Worm (Caenorhabditis elegans): Measurements from ENCODE around the gene C17C3.24.

- TF ChIP-seq ham-2 (GFP tag; optimal IDR thresholded peaks at IDR 0.05) (no peak), nhr-12 (tag; optimal IDR thresholded peaks at IDR 0.05) (no peak), ceh-43 (GFP tag; optimal IDR thresholded peaks at IDR 0.05) (no peak), unc-62 (GFP tag; optimal IDR thresholded peaks at IDR 0.05) (no peak), lin-13 (tag; optimal IDR thresholded peaks at IDR 0.05) (no peak), ceh-83 (GFP tag; optimal IDR thresholded peaks at IDR 0.05) (no peak), ces-1 (GFP tag; optimal IDR thresholded peaks at IDR 0.05) (no peak)
Observed at ce11 chrII:5554317-5554716, 12.7 kb upstream of the C17C3.24 start, which contains the start of gene ins-12.
